Fruit fly (Drosophila melanogaster) whole organism, embryonic: ENCODE data around the gene Taf2.

Experiments used
- Bdp1 ChIP-seq: fragments of 200-800 bp; sonication (Bioruptor generic); optimal IDR thresholded peaks from 3 replicates; lab custom pipeline; 2016; ENCODE audit warnings: missing biosample characterization, missing genetic modification characterization
- Bteb2 ChIP-seq: fragments of 200-800 bp; sonication (Bioruptor generic); optimal IDR thresholded peaks from 2 replicates; lab custom pipeline; 2016; ENCODE audit warnings: missing biosample characterization, missing genetic modification characterization
- CG10366 ChIP-seq: fragments of 200-800 bp; sonication (Bioruptor generic); IDR thresholded peaks from 2 replicates; pipeline ENCODE4 v1.3.6; 2022; ENCODE audit warnings: missing biosample characterization, missing genetic modification characterization
- CG10565 ChIP-seq: fragments of 200-800 bp; sonication (Bioruptor generic); optimal IDR thresholded peaks from 3 replicates; lab custom pipeline; 2016; ENCODE audit warnings: missing biosample characterization, mild to moderate bottlenecking, missing genetic modification characterization
- CG11093 ChIP-seq: fragments of 200-800 bp; sonication (Bioruptor generic); IDR thresholded peaks from 3 replicates; pipeline ENCODE4 v1.3.6; 2022; ENCODE audit warnings: missing biosample characterization, missing genetic modification characterization
- CG11560 ChIP-seq: fragments of 200-800 bp; sonication (Bioruptor generic); IDR thresholded peaks from 3 replicates; pipeline ENCODE4 v1.3.6; 2022; ENCODE audit warnings: missing biosample characterization, missing genetic modification characterization
- CG12219 ChIP-seq: fragments of 200-800 bp; sonication (Bioruptor generic); optimal IDR thresholded peaks from 3 replicates; lab custom pipeline; 2018; ENCODE audit warnings: missing biosample characterization, mild to moderate bottlenecking, missing genetic modification characterization
- CG12769 ChIP-seq: fragments of 200-800 bp; sonication (Bioruptor generic); optimal IDR thresholded peaks from 2 replicates; lab custom pipeline; 2019; ENCODE audit warnings: missing biosample characterization, mild to moderate bottlenecking, missing genetic modification characterization, moderate library complexity
- CG13624 ChIP-seq: fragments of 200-800 bp; sonication (Bioruptor generic); optimal IDR thresholded peaks from 2 replicates; lab custom pipeline; 2016; ENCODE audit warnings: missing biosample characterization, missing genetic modification characterization
- CG15269 ChIP-seq: fragments of 200-800 bp; sonication (Bioruptor generic); optimal IDR thresholded peaks from 2 replicates; lab custom pipeline; 2018; ENCODE audit warnings: missing biosample characterization, mild to moderate bottlenecking, missing genetic modification characterization, moderate library complexity
- CG17328 ChIP-seq: fragments of 200-800 bp; sonication (Bioruptor generic); IDR thresholded peaks from 2 replicates; pipeline ENCODE4 v1.3.6; 2022; ENCODE audit warnings: missing biosample characterization, missing genetic modification characterization
- CG17802 ChIP-seq: fragments of 200-800 bp; sonication (Bioruptor generic); optimal IDR thresholded peaks from 2 replicates; lab custom pipeline; 2018; ENCODE audit warnings: missing biosample characterization, mild to moderate bottlenecking, missing genetic modification characterization, moderate library complexity
- CG1832 ChIP-seq: fragments of 200-800 bp; sonication (Bioruptor generic); optimal IDR thresholded peaks from 2 replicates; lab custom pipeline; 2017; ENCODE audit warnings: missing biosample characterization, mild to moderate bottlenecking, missing genetic modification characterization, inconsistent platforms
- CG2120 ChIP-seq: fragments of 200-800 bp; sonication (Bioruptor generic); optimal IDR thresholded peaks from 3 replicates; lab custom pipeline; 2016; ENCODE audit warnings: missing biosample characterization, missing genetic modification characterization
- CG2202 ChIP-seq: fragments of 200-800 bp; sonication (Bioruptor generic); optimal IDR thresholded peaks from 2 replicates; lab custom pipeline; 2018; ENCODE audit warnings: missing biosample characterization, mild to moderate bottlenecking, missing genetic modification characterization
- CG4424 ChIP-seq: fragments of 200-800 bp; sonication (Bioruptor generic); optimal IDR thresholded peaks from 3 replicates; lab custom pipeline; 2016; ENCODE audit warnings: missing biosample characterization, missing genetic modification characterization
- CG6175 ChIP-seq: fragments of 200-800 bp; sonication (Bioruptor generic); IDR thresholded peaks from 3 replicates; pipeline ENCODE4 v1.3.6; 2022; ENCODE audit warnings: missing biosample characterization, missing genetic modification characterization
- CG6254 ChIP-seq: fragments of 200-800 bp; sonication (Bioruptor generic); optimal IDR thresholded peaks from 3 replicates; lab custom pipeline; 2017; ENCODE audit warnings: mild to moderate bottlenecking, missing biosample characterization, missing genetic modification reagents, missing genetic modification characterization
- CG6854 ChIP-seq: fragments of 200-800 bp; sonication (Bioruptor generic); optimal IDR thresholded peaks from 3 replicates; lab custom pipeline; 2017; ENCODE audit warnings: missing biosample characterization, mild to moderate bottlenecking, missing genetic modification characterization
- CHES-1-like ChIP-seq: fragments of 200-800 bp; sonication (Bioruptor generic); optimal IDR thresholded peaks from 2 replicates; lab custom pipeline; 2016; ENCODE audit warnings: missing biosample characterization, missing genetic modification characterization
- CTCF ChIP-seq: fragments of 200-800 bp; sonication (Bioruptor generic); optimal IDR thresholded peaks from 2 replicates; lab custom pipeline; 2017; ENCODE audit warnings: missing biosample characterization, mild to moderate bottlenecking, missing genetic modification characterization, moderate library complexity
- Dip2 ChIP-seq: fragments of 200-800 bp; sonication (Bioruptor generic); IDR thresholded peaks from 2 replicates; pipeline ENCODE4 v1.3.6; 2022; ENCODE audit warnings: missing biosample characterization, missing genetic modification characterization
- Elba2 ChIP-seq: fragments of 200-800 bp; sonication (Bioruptor generic); optimal IDR thresholded peaks from 3 replicates; lab custom pipeline; 2016; ENCODE audit warnings: missing biosample characterization, missing genetic modification characterization
- Ets65A ChIP-seq: fragments of 200-800 bp; sonication (Bioruptor generic); peaks from one replicate; lab custom pipeline; 2016; ENCODE audit warnings: missing biosample characterization, missing genetic modification characterization
- Hr51 ChIP-seq, 2 experiments: fragments of 200-800 bp; sonication (Bioruptor generic); optimal IDR thresholded peaks; 2 replicates in 1 of 2; 3 replicates in 1 of 2; lab custom pipeline; 2016 to 2018; ENCODE audit warnings: missing biosample characterization in 2 of 2, missing genetic modification characterization in 2 of 2, mild to moderate bottlenecking in 1 of 2, moderate library complexity in 1 of 2
- Hr78 ChIP-seq, 2 experiments: fragments of 200-800 bp in 1 of 2; fragments of >200 bp in 1 of 2; sonication (Bioruptor generic) in 1 of 2; optimal IDR thresholded peaks; 2 replicates each; lab custom pipeline; 2017 to 2019; ENCODE audit warnings: missing biosample characterization in 2 of 2, missing genetic modification characterization in 2 of 2, mild to moderate bottlenecking in 1 of 2, moderate library complexity in 1 of 2
- Max ChIP-seq: fragments of 200-800 bp; sonication (Bioruptor generic); optimal IDR thresholded peaks from 2 replicates; lab custom pipeline; 2016; ENCODE audit warnings: missing biosample characterization, mild to moderate bottlenecking, missing genetic modification characterization
- Meics ChIP-seq: fragments of 200-800 bp; sonication (Bioruptor generic); optimal IDR thresholded peaks from 2 replicates; lab custom pipeline; 2017; ENCODE audit warnings: missing biosample characterization, mild to moderate bottlenecking, missing genetic modification characterization
- Mrtf ChIP-seq: fragments of 200-800 bp; sonication (Bioruptor generic); IDR thresholded peaks from 3 replicates; pipeline ENCODE4 v1.3.6; 2022; ENCODE audit warnings: missing biosample characterization, missing genetic modification characterization
- Six4 ChIP-seq: fragments of 200-800 bp; sonication (Bioruptor generic); optimal IDR thresholded peaks from 2 replicates; lab custom pipeline; 2016; ENCODE audit warnings: missing biosample characterization, missing genetic modification characterization
- TFAM ChIP-seq: fragments of 200-800 bp; sonication (Bioruptor generic); optimal IDR thresholded peaks from 2 replicates; lab custom pipeline; 2017; ENCODE audit warnings: missing biosample characterization, missing genetic modification characterization, inconsistent platforms
- Vsx1 ChIP-seq: fragments of 200-800 bp; sonication (Bioruptor generic); optimal IDR thresholded peaks from 2 replicates; lab custom pipeline; 2017; ENCODE audit warnings: missing biosample characterization, mild to moderate bottlenecking, missing genetic modification characterization, missing genetic modification reagents
- ac ChIP-seq: fragments of 200-800 bp; sonication (Bioruptor generic); optimal IDR thresholded peaks from 3 replicates; lab custom pipeline; 2017; ENCODE audit warnings: missing biosample characterization, mild to moderate bottlenecking, missing genetic modification characterization
- ash1 ChIP-seq: fragments of 200-800 bp; sonication (Bioruptor generic); optimal IDR thresholded peaks from 2 replicates; lab custom pipeline; 2018; ENCODE audit warnings: missing biosample characterization, mild to moderate bottlenecking, missing genetic modification characterization
- ems ChIP-seq: fragments of 200-800 bp; sonication (Bioruptor generic); optimal IDR thresholded peaks from 3 replicates; lab custom pipeline; 2016; ENCODE audit warnings: missing biosample characterization, missing genetic modification characterization
- en ChIP-seq: fragments of 200-800 bp; sonication (Bioruptor generic); optimal IDR thresholded peaks from 2 replicates; lab custom pipeline; 2016; ENCODE audit warnings: missing biosample characterization, missing genetic modification characterization
- eyg ChIP-seq: fragments of 200-800 bp; sonication (Bioruptor generic); optimal IDR thresholded peaks from 3 replicates; lab custom pipeline; 2016; ENCODE audit warnings: missing biosample characterization, missing genetic modification characterization
- her ChIP-seq: fragments of 200-800 bp; sonication (Bioruptor generic); optimal IDR thresholded peaks from 2 replicates; lab custom pipeline; 2016; ENCODE audit warnings: missing biosample characterization, missing genetic modification characterization
- inv ChIP-seq: fragments of 200-800 bp; sonication (Bioruptor generic); IDR thresholded peaks from 2 replicates; pipeline ENCODE4 v1.3.6; 2022; ENCODE audit warnings: missing biosample characterization, missing genetic modification characterization; ENCODE audit not compliant: partially characterized antibody
- jing ChIP-seq: fragments of 200-800 bp; sonication (Bioruptor generic); optimal IDR thresholded peaks from 2 replicates; lab custom pipeline; 2018; ENCODE audit warnings: missing biosample characterization, mild to moderate bottlenecking, missing genetic modification characterization
- kah ChIP-seq: fragments of 200-800 bp; sonication (Bioruptor generic); optimal IDR thresholded peaks from 2 replicates; lab custom pipeline; 2018; ENCODE audit warnings: missing biosample characterization, mild to moderate bottlenecking, missing genetic modification characterization
- lilli ChIP-seq: fragments of 200-800 bp; sonication (Bioruptor generic); optimal IDR thresholded peaks from 3 replicates; lab custom pipeline; 2016; ENCODE audit warnings: missing biosample characterization, missing genetic modification characterization
- nerfin-1 ChIP-seq: fragments of 200-800 bp; sonication (Bioruptor generic); optimal IDR thresholded peaks from 3 replicates; lab custom pipeline; 2019; ENCODE audit warnings: missing biosample characterization, mild to moderate bottlenecking, missing genetic modification characterization, moderate library complexity
- ranshi ChIP-seq: fragments of 200-800 bp; sonication (Bioruptor generic); IDR thresholded peaks from 2 replicates; pipeline ENCODE4 v1.3.6; 2022; ENCODE audit warnings: missing biosample characterization, missing genetic modification characterization
- scrt ChIP-seq: fragments of 200-800 bp; sonication (Bioruptor generic); optimal IDR thresholded peaks from 2 replicates; lab custom pipeline; 2018; ENCODE audit warnings: missing biosample characterization, mild to moderate bottlenecking, missing genetic modification characterization, moderate library complexity
- slou ChIP-seq: fragments of 200-800 bp; sonication (Bioruptor generic); optimal IDR thresholded peaks from 3 replicates; lab custom pipeline; 2016; ENCODE audit warnings: missing biosample characterization, missing genetic modification characterization
- tin ChIP-seq: fragments of 200-800 bp; sonication (Bioruptor generic); optimal IDR thresholded peaks from 3 replicates; lab custom pipeline; 2016; ENCODE audit warnings: missing biosample characterization, missing genetic modification characterization
- tll ChIP-seq, 2 experiments: fragments of 200-800 bp in 1 of 2; fragments of >200 bp in 1 of 2; sonication (Bioruptor generic) in 1 of 2; optimal IDR thresholded peaks; 2 replicates each; lab custom pipeline; 2017 to 2019; ENCODE audit warnings: missing biosample characterization in 2 of 2, missing genetic modification characterization in 2 of 2, mild to moderate bottlenecking in 1 of 2, moderate library complexity in 1 of 2
- unpg ChIP-seq: fragments of 200-800 bp; sonication (Bioruptor generic); optimal IDR thresholded peaks from 3 replicates; lab custom pipeline; 2018; ENCODE audit warnings: missing biosample characterization, mild to moderate bottlenecking, missing genetic modification characterization, moderate library complexity
- zen ChIP-seq: fragments of 200-800 bp; sonication (Bioruptor generic); optimal IDR thresholded peaks from 3 replicates; lab custom pipeline; 2018; ENCODE audit warnings: missing biosample characterization, mild to moderate bottlenecking, missing genetic modification characterization, moderate library complexity

Taf2 gene

DNA sequence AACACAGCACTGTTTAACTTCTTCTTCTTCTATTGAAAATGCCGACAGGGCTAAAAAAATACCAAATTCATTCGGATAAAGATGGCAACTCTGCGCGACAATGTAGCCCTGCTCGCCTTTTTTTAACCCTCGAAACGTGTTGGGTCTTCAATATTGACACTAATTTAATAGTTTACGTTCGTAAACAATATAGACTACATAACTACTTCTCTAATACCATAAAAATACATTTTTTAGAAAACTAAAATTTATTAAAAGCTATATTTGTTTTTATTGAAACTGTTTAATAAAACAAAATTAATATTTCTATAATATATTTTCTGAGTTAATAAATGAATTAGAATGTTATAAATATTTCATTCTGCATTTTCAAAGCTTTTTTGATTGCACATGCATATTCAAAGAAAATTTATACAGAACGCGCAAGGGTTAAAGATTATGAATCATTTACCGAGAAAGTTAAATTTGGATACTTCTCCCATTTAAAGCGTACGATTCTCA is at the start of gene Taf2, which contains the start of gene CalpB (continued):
- TF ChIP-seq CG2120 (GFP tag; lab: Kevin White, UChicago) (peak; percentile 82), CG6854 (GFP tag; lab: Kevin White, UChicago) (peak; percentile 61), CG11560 (tag; lab: Robert Waterston, UW) (0 out of 3 replicates have a peak, but pooled peaks have one; percentile 22), CG13624 (peak; percentile 23), CG12769 (tag; lab: Kevin White, UChicago) (no peak), jing (GFP tag; lab: Kevin White, UChicago) (no peak), ranshi (GFP tag; lab: Robert Waterston, UW) (peak; percentile 82), CG1832 (GFP tag; lab: Kevin White, UChicago) (no peak), ash1 (GFP tag; lab: Kevin White, UChicago) (no peak), CG4424 (GFP tag; lab: Kevin White, UChicago) (peak; percentile 86), slou (peak; percentile 0), CG6175 (0 out of 3 replicates have a peak, but pooled peaks have one; percentile 40), CG17328 (peak; percentile 73; the same call in 1 of the 2 replicates), Hr51 (GFP tag; optimal IDR thresholded peaks at IDR 0.05; lab: Kevin White, UChicago) (peak; percentile 41 to 91), Six4 (GFP tag; lab: Kevin White, UChicago) (peak; percentile 79), Bdp1 (GFP tag; lab: Kevin White, UChicago) (peak; percentile 15), TFAM (GFP tag; lab: Kevin White, UChicago) (no peak), Meics (GFP tag; lab: Kevin White, UChicago) (peak; percentile 92), nerfin-1 (tag; lab: Kevin White, UChicago) (peak; percentile 92), lilli (GFP tag; lab: Kevin White, UChicago) (peak; percentile 73), ems (GFP tag; lab: Kevin White, UChicago) (peak; percentile 39), CG11093 (GFP tag; lab: Robert Waterston, UW) (peak; percentile 62; the same call in 2 of the 3 replicates), Vsx1 (GFP tag; lab: Kevin White, UChicago) (no peak), CTCF (peak; percentile 10), Ets65A (GFP tag; lab: Kevin White, UChicago) (peak; percentile 54), her (GFP tag; lab: Kevin White, UChicago) (no peak), Max (GFP tag; lab: Kevin White, UChicago) (peak; percentile 54), Hr78 (GFP tag; optimal IDR thresholded peaks at IDR 0.05; lab: Kevin White, UChicago) (peak in 1 of 2 experiments; percentile 65), ac (GFP tag; lab: Kevin White, UChicago) (no peak), inv (GFP tag; lab: Robert Waterston, UW) (no peak), CG17802 (tag; lab: Kevin White, UChicago) (peak; percentile 29), en (GFP tag; lab: Kevin White, UChicago) (no peak), CG10565 (GFP tag; lab: Kevin White, UChicago) (no peak), eyg (no peak), Bteb2 (GFP tag; lab: Kevin White, UChicago) (peak; percentile 47), CG10366 (peak; percentile 74), tin (peak; percentile 79), Elba2 (GFP tag; lab: Kevin White, UChicago) (no peak), scrt (GFP tag; lab: Kevin White, UChicago) (peak; percentile 56), kah (GFP tag; lab: Kevin White, UChicago) (peak; percentile 74), CG6254 (GFP tag; lab: Kevin White, UChicago) (peak; percentile 70), unpg (GFP tag; lab: Kevin White, UChicago) (peak; percentile 86), Mrtf (GFP tag; lab: Robert Waterston, UW) (peak; percentile 51; the same call in 1 of the 3 replicates), CG12219 (GFP tag; lab: Kevin White, UChicago) (no peak), zen (tag; lab: Kevin White, UChicago) (peak; percentile 81), CG15269 (tag; lab: Kevin White, UChicago) (peak; percentile 86), CG2202 (tag; lab: Kevin White, UChicago) (peak; percentile 52), CHES-1-like (peak; percentile 55), Dip2 (GFP tag; lab: Robert Waterston, UW) (no peak), tll (GFP tag; optimal IDR thresholded peaks at IDR 0.05; lab: Kevin White, UChicago) (peak in 1 of 2 experiments; percentile 57)
